In the genomic region with DNA sequence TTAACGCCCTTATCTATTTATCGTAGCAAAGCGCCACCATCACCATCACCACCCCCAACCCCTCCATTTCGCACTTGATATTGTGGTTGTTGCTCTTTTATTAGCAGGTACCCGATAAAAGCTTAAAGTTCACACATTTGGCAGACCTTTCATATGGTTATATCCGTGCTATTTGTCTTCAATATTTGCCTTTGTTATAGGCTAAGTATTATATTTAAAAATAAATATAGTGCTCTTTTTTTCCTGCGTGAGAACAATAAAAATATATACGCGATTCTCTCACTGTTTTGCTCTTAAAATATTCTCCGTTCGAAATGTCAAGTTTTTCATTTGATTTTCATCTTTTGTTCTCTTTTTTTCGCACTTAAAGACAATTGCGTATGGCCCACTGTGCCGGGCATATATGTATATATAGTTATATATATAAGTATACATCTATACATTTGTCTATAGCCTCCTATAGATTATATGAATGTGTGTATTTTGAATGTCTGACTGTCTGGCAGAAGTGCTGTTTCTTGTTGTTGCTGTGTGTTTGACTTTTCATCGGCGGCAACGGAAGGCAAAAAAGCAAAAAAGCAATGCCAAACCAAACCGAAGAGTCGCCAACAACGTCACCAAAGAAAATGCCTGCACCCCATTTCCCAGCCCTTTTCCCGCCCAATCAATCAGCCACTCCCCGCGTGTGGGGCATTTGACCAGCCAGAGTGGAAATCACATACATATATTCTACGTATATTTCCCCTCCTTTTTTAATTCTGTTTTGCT, we compare ENCODE assay signal across 1 fruit fly cellular context.
A peak's percentile ranks its signal among the peaks of the same experiment; 100 is the strongest.
TF ChIP-seq lines count a peak whose summit lies in the region.

No protein-coding gene starts in this region.

TF ChIP-seq in whole organism, embryonic, 481 proteins besides CTCF, POLR2A, EP300 and RAD21 (continued from another document):
- TF ChIP-seq eve (GFP tag; optimal IDR thresholded peaks at IDR 0.05; lab: Kevin White, UChicago) (no peak), CG17328 (GFP tag; IDR thresholded peaks at IDR 0.05; lab: Robert Waterston, UW) (no peak), so (GFP tag; IDR thresholded peaks at IDR 0.05; lab: Robert Waterston, UW) (no peak), sug (tag; optimal IDR thresholded peaks at IDR 0.05; lab: Kevin White, UChicago) (peak; percentile 13), Nf-YC (tag; optimal IDR thresholded peaks at IDR 0.05; lab: Kevin White, UChicago) (no peak), Fer1 (GFP tag; optimal IDR thresholded peaks at IDR 0.05; lab: Kevin White, UChicago) (peak; percentile 30), CG1233 (GFP tag; optimal IDR thresholded peaks at IDR 0.05; lab: Kevin White, UChicago) (no peak), Taf1 (GFP tag; IDR thresholded peaks at IDR 0.05; lab: Robert Waterston, UW) (no peak), Meics (GFP tag; optimal IDR thresholded peaks at IDR 0.05; lab: Kevin White, UChicago) (peak; percentile 12), CG14860 (GFP tag; IDR thresholded peaks at IDR 0.05; lab: Robert Waterston, UW; ENCODE audit: partially characterized antibody) (no peak), CG2678 (tag; optimal IDR thresholded peaks at IDR 0.05; lab: Kevin White, UChicago) (peak; percentile 12), CG6854 (GFP tag; optimal IDR thresholded peaks at IDR 0.05; lab: Kevin White, UChicago) (no peak), CrebB (tag; optimal IDR thresholded peaks at IDR 0.05; lab: Kevin White, UChicago) (no peak), al (GFP tag; IDR thresholded peaks at IDR 0.05; lab: Robert Waterston, UW) (no peak), dmrt99B (tag; optimal IDR thresholded peaks at IDR 0.05; lab: Kevin White, UChicago) (peak; percentile 16)
